Worm (Caenorhabditis elegans): ENCODE results near the gene chc-1.

DNA sequence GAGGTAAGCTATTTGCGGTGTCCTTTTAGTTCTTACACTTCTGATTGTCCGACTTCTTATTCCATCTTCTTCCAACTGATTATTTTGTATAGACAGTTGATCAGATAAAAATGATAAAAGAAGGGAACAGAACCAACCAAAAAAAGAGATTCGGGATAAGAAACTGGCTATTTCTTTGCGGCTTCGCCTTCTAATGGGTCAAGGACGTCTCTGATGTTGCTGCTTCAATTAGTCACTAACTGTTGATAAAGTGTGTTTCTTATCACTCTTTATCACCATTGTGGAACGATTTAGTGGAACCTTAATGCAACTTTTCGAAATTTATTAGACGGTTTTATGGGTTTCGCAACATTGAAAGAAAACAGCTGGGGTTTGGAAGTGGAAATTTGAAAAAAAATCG is 33.4 kb upstream of the chc-1 start:
- TF ChIP-seq ztf-11 (tag; optimal IDR thresholded peaks at IDR 0.05) (no peak), nhr-25 (tag; optimal IDR thresholded peaks at IDR 0.05) (no peak), mdl-1 (tag; optimal IDR thresholded peaks at IDR 0.05) (no peak), blmp-1 (tag; optimal IDR thresholded peaks at IDR 0.05; ENCODE audit: insufficient read depth) (no peak)
